Worm (Caenorhabditis elegans) whole organism, mixed stage, embryonic: Measurements from ENCODE around the gene Y22D7AR.2.

Experiments
- M03D4.4 ChIP-seq: sonication (generic microtip); optimal IDR thresholded peaks from 2 replicates; lab custom pipeline; 2017; ENCODE audit warnings: mild to moderate bottlenecking, missing genetic modification characterization, missing compliant biosample characterization
- bed-3 ChIP-seq: fragments of 200-800 bp; sonication (Bioruptor generic); optimal IDR thresholded peaks from 3 replicates; lab custom pipeline; 2018; ENCODE audit warnings: mild to moderate bottlenecking, missing genetic modification characterization, moderate library complexity, missing compliant biosample characterization
- blmp-1 ChIP-seq: fragments of 150-350 bp; optimal IDR thresholded peaks from 2 replicates; lab custom pipeline; 2014; ENCODE audit warnings: missing biosample characterization, missing genetic modification characterization
- ceh-39 ChIP-seq: fragments of 150-350 bp; optimal IDR thresholded peaks from 2 replicates; lab custom pipeline; 2014; ENCODE audit warnings: missing biosample characterization, missing genetic modification characterization
- ceh-43 ChIP-seq: fragments of 200-800 bp; sonication (Bioruptor generic); optimal IDR thresholded peaks from 2 replicates; lab custom pipeline; 2018; ENCODE audit warnings: mild to moderate bottlenecking, missing genetic modification characterization, moderate library complexity, missing compliant biosample characterization
- ceh-83 ChIP-seq: fragments of 200-800 bp; sonication (Bioruptor generic); optimal IDR thresholded peaks from 2 replicates; lab custom pipeline; 2018; ENCODE audit warnings: mild to moderate bottlenecking, missing genetic modification characterization, missing compliant biosample characterization
- cnd-1 ChIP-seq: fragments of 200-800 bp; sonication (Bioruptor generic); optimal IDR thresholded peaks from 2 replicates; lab custom pipeline; 2018; ENCODE audit warnings: mild to moderate bottlenecking, missing genetic modification characterization, missing compliant biosample characterization
- drap-1 ChIP-seq: fragments of 200-800 bp; sonication (Bioruptor generic); optimal IDR thresholded peaks from 3 replicates; lab custom pipeline; 2018; ENCODE audit warnings: mild to moderate bottlenecking, missing genetic modification characterization, missing compliant biosample characterization
- elt-3 ChIP-seq: fragments of 150-350 bp; optimal IDR thresholded peaks from 2 replicates; lab custom pipeline; 2014; ENCODE audit warnings: missing biosample characterization, missing genetic modification characterization
- flh-1 ChIP-seq: fragments of 200-800 bp; sonication (Bioruptor generic); optimal IDR thresholded peaks from 2 replicates; lab custom pipeline; 2018; ENCODE audit warnings: mild to moderate bottlenecking, missing genetic modification characterization, moderate library complexity, missing compliant biosample characterization
- ham-2 ChIP-seq: fragments of 200-800 bp; sonication (Bioruptor generic); optimal IDR thresholded peaks from 2 replicates; lab custom pipeline; 2018; ENCODE audit warnings: mild to moderate bottlenecking, missing genetic modification characterization, missing compliant biosample characterization
- hlh-1 ChIP-seq: fragments of 150-350 bp; optimal IDR thresholded peaks from 2 replicates; lab custom pipeline; 2014; ENCODE audit warnings: missing biosample characterization, missing genetic modification reagents, missing genetic modification characterization
- lin-13 ChIP-seq: fragments of 150-350 bp; optimal IDR thresholded peaks from 2 replicates; lab custom pipeline; 2014; ENCODE audit warnings: missing biosample characterization, missing genetic modification characterization
- lin-32 ChIP-seq: fragments of 200-800 bp; sonication (Bioruptor generic); optimal IDR thresholded peaks from 2 replicates; lab custom pipeline; 2018; ENCODE audit warnings: mild to moderate bottlenecking, missing genetic modification characterization, missing compliant biosample characterization
- lsy-2 ChIP-seq: fragments of 150-350 bp; optimal IDR thresholded peaks from 2 replicates; lab custom pipeline; 2014; ENCODE audit warnings: missing biosample characterization, missing genetic modification characterization
- mab-5 ChIP-seq: fragments of 150-350 bp; optimal IDR thresholded peaks from 2 replicates; lab custom pipeline; 2014; ENCODE audit warnings: missing biosample characterization, missing genetic modification characterization
- mep-1 ChIP-seq: fragments of 150-350 bp; optimal IDR thresholded peaks from 2 replicates; lab custom pipeline; 2017; ENCODE audit warnings: missing biosample characterization, missing genetic modification reagents, missing genetic modification characterization, inconsistent platforms
- mls-2 ChIP-seq: sonication (generic microtip); optimal IDR thresholded peaks from 2 replicates; lab custom pipeline; 2016; ENCODE audit warnings: mild to moderate bottlenecking, missing genetic modification characterization, moderate library complexity, missing compliant biosample characterization
- nhr-12 ChIP-seq: fragments of 150-350 bp; optimal IDR thresholded peaks from 2 replicates; lab custom pipeline; 2014; ENCODE audit warnings: missing biosample characterization, missing genetic modification characterization
- nhr-2 ChIP-seq: fragments of 150-350 bp; optimal IDR thresholded peaks from 2 replicates; lab custom pipeline; 2014; ENCODE audit warnings: missing biosample characterization, missing genetic modification characterization
- nhr-237 ChIP-seq: fragments of 150-350 bp; optimal IDR thresholded peaks from 2 replicates; lab custom pipeline; 2014; ENCODE audit warnings: missing biosample characterization, missing genetic modification characterization
- nhr-28 ChIP-seq: fragments of 150-350 bp; optimal IDR thresholded peaks from 2 replicates; lab custom pipeline; 2014; ENCODE audit warnings: missing biosample characterization, missing genetic modification characterization
- nhr-76 ChIP-seq: sonication (generic microtip); optimal IDR thresholded peaks from 2 replicates; lab custom pipeline; 2017; ENCODE audit warnings: missing biosample characterization, missing genetic modification characterization
- pha-4 ChIP-seq: fragments of 150-350 bp; optimal IDR thresholded peaks from 2 replicates; lab custom pipeline; 2018; ENCODE audit warnings: missing biosample characterization, missing genetic modification reagents, missing genetic modification characterization
- sem-2 ChIP-seq: fragments of 200-800 bp; sonication (Bioruptor generic); optimal IDR thresholded peaks from 2 replicates; lab custom pipeline; 2018; ENCODE audit warnings: mild to moderate bottlenecking, missing genetic modification characterization, missing compliant biosample characterization
- snpc-4 ChIP-seq: fragments of 150-350 bp; optimal IDR thresholded peaks from 2 replicates; lab custom pipeline; 2014; ENCODE audit warnings: missing biosample characterization, missing genetic modification characterization
- sptf-1 ChIP-seq: sonication (generic microtip); optimal IDR thresholded peaks from 2 replicates; lab custom pipeline; 2017; ENCODE audit warnings: mild to moderate bottlenecking, missing genetic modification characterization, moderate library complexity, missing compliant biosample characterization
- tbx-8 ChIP-seq: fragments of 200-800 bp; sonication (Bioruptor generic); optimal IDR thresholded peaks from 2 replicates; lab custom pipeline; 2018; ENCODE audit warnings: mild to moderate bottlenecking, missing genetic modification characterization, moderate library complexity, missing compliant biosample characterization
- unc-120 ChIP-seq: sonication (generic microtip); optimal IDR thresholded peaks from 2 replicates; lab custom pipeline; 2017; ENCODE audit warnings: missing genetic modification characterization, missing compliant biosample characterization; ENCODE audit not compliant: poor library complexity, severe bottlenecking
- unc-39 ChIP-seq: fragments of 150-350 bp; optimal IDR thresholded peaks from 2 replicates; lab custom pipeline; 2014; ENCODE audit warnings: missing biosample characterization, missing genetic modification characterization
- zip-8 ChIP-seq: fragments of 150-350 bp; optimal IDR thresholded peaks from 2 replicates; lab custom pipeline; 2014; ENCODE audit warnings: missing biosample characterization, missing genetic modification characterization
- ztf-11 ChIP-seq: fragments of 150-350 bp; optimal IDR thresholded peaks from 2 replicates; lab custom pipeline; 2014; ENCODE audit warnings: missing biosample characterization, missing genetic modification characterization

The Y22D7AR.2 gene

ce11 chrIII:1705799-1706198, at the start of gene Y22D7AR.2, which contains the start of gene fbxa-13:
Gene Y22D7AR.2, plus strand, starts transcription at chrIII:1705946.
Gene fbxa-13, minus strand, starts transcription at chrIII:1705899.
- no peak for TF ChIP-seq unc-39 (tag; lab: Kevin White, UChicago)
- no peak for TF ChIP-seq mab-5 (tag; lab: Kevin White, UChicago)
- TF ChIP-seq ceh-83: no peak
- TF ChIP-seq tbx-8 (GFP tag; lab: Kevin White, UChicago): no peak
- no peak for TF ChIP-seq nhr-2 (tag; lab: Kevin White, UChicago)
- TF ChIP-seq nhr-28: no peak
- no peak for TF ChIP-seq snpc-4 (tag; lab: Kevin White, UChicago)
- no peak for TF ChIP-seq ztf-11
- no peak for TF ChIP-seq cnd-1 (tag; lab: Kevin White, UChicago)
- TF ChIP-seq sem-2 (GFP tag; lab: Kevin White, UChicago): no peak
- TF ChIP-seq ham-2 (GFP tag; lab: Kevin White, UChicago): no peak
- TF ChIP-seq ceh-43 (GFP tag; lab: Kevin White, UChicago): no peak
- TF ChIP-seq lsy-2 (tag; lab: Kevin White, UChicago): no peak
- TF ChIP-seq ceh-39 (tag; lab: Kevin White, UChicago): no peak
- TF ChIP-seq sptf-1 (tag; lab: Kevin White, UChicago): no peak
- TF ChIP-seq mls-2 (tag; lab: Kevin White, UChicago): no peak
- TF ChIP-seq hlh-1: no peak
- no peak for TF ChIP-seq elt-3 (tag; lab: Kevin White, UChicago)
- TF ChIP-seq M03D4.4: no peak
- TF ChIP-seq zip-8 (tag; lab: Kevin White, UChicago): no peak

ce11 chrIII:1657380-1657779, 48.4 kb upstream of the Y22D7AR.2 start, which contains the start of gene cht-4:
Gene cht-4, minus strand, starts transcription at chrIII:1657480.
- TF ChIP-seq ham-2 (GFP tag; lab: Kevin White, UChicago): no peak
- no peak for TF ChIP-seq hlh-1
- no peak for TF ChIP-seq cnd-1 (tag; lab: Kevin White, UChicago)
- no peak for TF ChIP-seq bed-3
- TF ChIP-seq lsy-2 (tag; lab: Kevin White, UChicago): no peak

- no peak for TF ChIP-seq ztf-11
- no peak for TF ChIP-seq sptf-1 (tag; lab: Kevin White, UChicago)
- no peak for TF ChIP-seq lin-32 (GFP tag; lab: Kevin White, UChicago)
- no peak for TF ChIP-seq flh-1
- TF ChIP-seq ceh-39 (tag; lab: Kevin White, UChicago): no peak
- TF ChIP-seq nhr-28: no peak
- TF ChIP-seq M03D4.4: no peak
- no peak for TF ChIP-seq unc-120
- no peak for TF ChIP-seq mls-2 (tag; lab: Kevin White, UChicago)
- no peak for TF ChIP-seq zip-8 (tag; lab: Kevin White, UChicago)
- no peak for TF ChIP-seq nhr-237 (tag; lab: Kevin White, UChicago)
- TF ChIP-seq elt-3 (tag; lab: Kevin White, UChicago): no peak
- no peak for TF ChIP-seq lsy-2 (tag; lab: Kevin White, UChicago)
- no peak for TF ChIP-seq snpc-4 (tag; lab: Kevin White, UChicago)
- TF ChIP-seq cnd-1 (tag; lab: Kevin White, UChicago): no peak
- no peak for TF ChIP-seq mep-1 (tag; lab: Kevin White, UChicago)
- TF ChIP-seq, all 35 proteins: peak for 0
Observed at ce11 chrIII:1659763-1660162, 46.0 kb upstream of the Y22D7AR.2 start, which contains the start of gene Y22D7AL.15. Gene Y22D7AL.15, minus strand, starts transcription at chrIII:1659863.

- TF ChIP-seq blmp-1 (tag; lab: Kevin White, UChicago) (no peak), flh-1 (no peak), drap-1 (GFP tag; lab: Kevin White, UChicago) (no peak), nhr-12 (no peak), mls-2 (tag; lab: Kevin White, UChicago) (no peak), unc-120 (no peak), lsy-2 (tag; lab: Kevin White, UChicago) (no peak), bed-3 (no peak), ceh-43 (GFP tag; lab: Kevin White, UChicago) (no peak), snpc-4 (tag; lab: Kevin White, UChicago) (no peak), nhr-76 (no peak), M03D4.4 (no peak), sptf-1 (tag; lab: Kevin White, UChicago) (no peak), lin-13 (no peak), ceh-83 (no peak), ceh-39 (tag; lab: Kevin White, UChicago) (no peak)
- TF ChIP-seq, all 35 proteins: peak for 0
Observed at ce11 chrIII:1661031-1661430, 44.7 kb upstream of the Y22D7AR.2 start.

- TF ChIP-seq drap-1 (GFP tag; lab: Kevin White, UChicago) (no peak), mls-2 (tag; lab: Kevin White, UChicago) (no peak), pha-4 (tag; lab: Kevin White, UChicago) (no peak), cnd-1 (tag; lab: Kevin White, UChicago) (no peak), hlh-1 (no peak), nhr-76 (no peak), ceh-83 (no peak), unc-120 (no peak), lsy-2 (tag; lab: Kevin White, UChicago) (no peak), elt-3 (tag; lab: Kevin White, UChicago) (no peak), tbx-8 (GFP tag; lab: Kevin White, UChicago) (no peak), mep-1 (tag; lab: Kevin White, UChicago) (no peak), ceh-43 (GFP tag; lab: Kevin White, UChicago) (no peak), ham-2 (GFP tag; lab: Kevin White, UChicago) (no peak), nhr-12 (no peak), ceh-39 (tag; lab: Kevin White, UChicago) (no peak), lin-13 (no peak)
Observed at ce11 chrIII:1662405-1662804, 43.3 kb upstream of the Y22D7AR.2 start.
